Worm (Caenorhabditis elegans): ENCODE data around the gene K05F1.14.

The K05F1.14 gene

ce11 chrII:5805303-5805702 lies 12.9 kb upstream of the K05F1.14 start, which contains the start of gene K05F1.10:
Gene K05F1.10, minus strand, starts transcription at chrII:5805473.
- no peak for TF ChIP-seq cog-1 (tag; optimal IDR thresholded peaks at IDR 0.05)
- no peak for TF ChIP-seq ztf-23 (GFP tag; IDR thresholded peaks at IDR 0.05)

- TF ChIP-seq cog-1 (tag; optimal IDR thresholded peaks at IDR 0.05) (no peak), ztf-23 (GFP tag; IDR thresholded peaks at IDR 0.05) (no peak), klf-2 (GFP tag; conservative IDR thresholded peaks at IDR 0.05) (no peak), med-1 (GFP tag; optimal IDR thresholded peaks at IDR 0.05; ENCODE audit: insufficient read depth) (no peak), ref-1 (GFP tag; conservative IDR thresholded peaks at IDR 0.05) (no peak), ztf-29 (GFP tag; IDR thresholded peaks at IDR 0.05) (no peak), flt-1 (GFP tag; IDR thresholded peaks at IDR 0.05) (no peak), tab-1 (GFP tag; IDR thresholded peaks at IDR 0.05) (no peak), T22C8.4 (GFP tag; IDR thresholded peaks at IDR 0.05) (no peak)
Observed at ce11 chrII:5804288-5804687, 11.9 kb upstream of the K05F1.14 start.

ce11 chrII:5801075-5801474 lies 8.7 kb upstream of the K05F1.14 start, which contains the start of the genes K05F1.9 and K05F1.1:
Gene K05F1.9, minus strand, starts transcription at chrII:5801175.
Gene K05F1.1, plus strand, starts transcription at chrII:5801382.
- TF ChIP-seq ztf-29 (GFP tag; IDR thresholded peaks at IDR 0.05) (no peak), klf-2 (GFP tag; conservative IDR thresholded peaks at IDR 0.05) (no peak), T22C8.4 (GFP tag; IDR thresholded peaks at IDR 0.05) (no peak), med-1 (GFP tag; optimal IDR thresholded peaks at IDR 0.05; ENCODE audit: insufficient read depth) (no peak), flt-1 (GFP tag; IDR thresholded peaks at IDR 0.05) (no peak), tab-1 (GFP tag; IDR thresholded peaks at IDR 0.05) (no peak), cog-1 (tag; optimal IDR thresholded peaks at IDR 0.05) (no peak), ztf-23 (GFP tag; IDR thresholded peaks at IDR 0.05) (no peak), ref-1 (GFP tag; conservative IDR thresholded peaks at IDR 0.05) (no peak)

- TF ChIP-seq ref-1 (GFP tag; conservative IDR thresholded peaks at IDR 0.05) (no peak), cog-1 (tag; optimal IDR thresholded peaks at IDR 0.05) (no peak), med-1 (GFP tag; optimal IDR thresholded peaks at IDR 0.05; ENCODE audit: insufficient read depth) (no peak), klf-2 (GFP tag; conservative IDR thresholded peaks at IDR 0.05) (no peak), flt-1 (GFP tag; IDR thresholded peaks at IDR 0.05) (no peak), tab-1 (GFP tag; IDR thresholded peaks at IDR 0.05) (no peak), ztf-23 (GFP tag; IDR thresholded peaks at IDR 0.05) (no peak), ztf-29 (GFP tag; IDR thresholded peaks at IDR 0.05) (no peak), T22C8.4 (GFP tag; IDR thresholded peaks at IDR 0.05) (no peak)
Observed at ce11 chrII:5799553-5799952, 7.2 kb upstream of the K05F1.14 start, which contains the start of gene K05F1.8. Gene K05F1.8, minus strand, starts transcription at chrII:5799653.

ce11 chrII:5797348-5797977 lies 5.1 kb upstream of the K05F1.14 start, which contains the start of the genes msp-63 and msp-142:
Gene msp-63, minus strand, starts transcription at chrII:5797448.
Gene msp-142, plus strand, starts transcription at chrII:5797927.
- TF ChIP-seq med-1 (GFP tag; optimal IDR thresholded peaks at IDR 0.05; ENCODE audit: insufficient read depth) (no peak), klf-2 (GFP tag; conservative IDR thresholded peaks at IDR 0.05) (no peak), ref-1 (GFP tag; conservative IDR thresholded peaks at IDR 0.05) (no peak), ztf-23 (GFP tag; IDR thresholded peaks at IDR 0.05) (no peak), tab-1 (GFP tag; IDR thresholded peaks at IDR 0.05) (no peak), ztf-29 (GFP tag; IDR thresholded peaks at IDR 0.05) (no peak), flt-1 (GFP tag; IDR thresholded peaks at IDR 0.05) (no peak), T22C8.4 (GFP tag; IDR thresholded peaks at IDR 0.05) (no peak), cog-1 (tag; optimal IDR thresholded peaks at IDR 0.05) (no peak)

ce11 chrII:5794195-5794594 lies 1.8 kb upstream of the K05F1.14 start, which contains the start of gene acdh-8:
Gene acdh-8, plus strand, starts transcription at chrII:5794495.
- no peak for TF ChIP-seq T22C8.4 (GFP tag; IDR thresholded peaks at IDR 0.05)
- no peak for TF ChIP-seq ref-1 (GFP tag; conservative IDR thresholded peaks at IDR 0.05)
- TF ChIP-seq klf-2 (GFP tag; conservative IDR thresholded peaks at IDR 0.05), result no peak
- TF ChIP-seq med-1 (GFP tag; optimal IDR thresholded peaks at IDR 0.05; ENCODE audit: insufficient read depth), result no peak
- no peak for TF ChIP-seq tab-1 (GFP tag; IDR thresholded peaks at IDR 0.05)
- no peak for TF ChIP-seq cog-1 (tag; optimal IDR thresholded peaks at IDR 0.05)
- no peak for TF ChIP-seq ztf-23 (GFP tag; IDR thresholded peaks at IDR 0.05)
- TF ChIP-seq flt-1 (GFP tag; IDR thresholded peaks at IDR 0.05), result no peak
- no peak for TF ChIP-seq ztf-29 (GFP tag; IDR thresholded peaks at IDR 0.05)

ce11 chrII:5790313-5790773 lies 2.0 kb downstream of the K05F1.14 start, which contains the start of gene lect-2:
Gene lect-2, plus strand, starts transcription at chrII:5790723.
- no peak for TF ChIP-seq tab-1 (GFP tag; IDR thresholded peaks at IDR 0.05)
- TF ChIP-seq ref-1 (GFP tag; conservative IDR thresholded peaks at IDR 0.05), result no peak
- TF ChIP-seq ztf-23 (GFP tag; IDR thresholded peaks at IDR 0.05), result no peak
- TF ChIP-seq flt-1 (GFP tag; IDR thresholded peaks at IDR 0.05), result no peak
- no peak for TF ChIP-seq cog-1 (tag; optimal IDR thresholded peaks at IDR 0.05)
- no peak for TF ChIP-seq klf-2 (GFP tag; conservative IDR thresholded peaks at IDR 0.05)

ce11 chrII:5788815-5789214 lies 3.6 kb downstream of the K05F1.14 start, which contains the start of gene K05F1.13:
Gene K05F1.13, plus strand, starts transcription at chrII:5789115.
- no peak for TF ChIP-seq klf-2 (GFP tag; conservative IDR thresholded peaks at IDR 0.05)
- TF ChIP-seq med-1 (GFP tag; optimal IDR thresholded peaks at IDR 0.05; ENCODE audit: insufficient read depth), result no peak
- no peak for TF ChIP-seq tab-1 (GFP tag; IDR thresholded peaks at IDR 0.05)
- no peak for TF ChIP-seq ref-1 (GFP tag; conservative IDR thresholded peaks at IDR 0.05)
- no peak for TF ChIP-seq ztf-29 (GFP tag; IDR thresholded peaks at IDR 0.05)
- no peak for TF ChIP-seq flt-1 (GFP tag; IDR thresholded peaks at IDR 0.05)
- no peak for TF ChIP-seq T22C8.4 (GFP tag; IDR thresholded peaks at IDR 0.05)
- TF ChIP-seq cog-1 (tag; optimal IDR thresholded peaks at IDR 0.05), result no peak
- TF ChIP-seq ztf-23 (GFP tag; IDR thresholded peaks at IDR 0.05), result no peak

- no peak for TF ChIP-seq tab-1 (GFP tag; IDR thresholded peaks at IDR 0.05)
- TF ChIP-seq ref-1 (GFP tag; conservative IDR thresholded peaks at IDR 0.05), result no peak
- no peak for TF ChIP-seq klf-2 (GFP tag; conservative IDR thresholded peaks at IDR 0.05)
- no peak for TF ChIP-seq cog-1 (tag; optimal IDR thresholded peaks at IDR 0.05)
- TF ChIP-seq ztf-23 (GFP tag; IDR thresholded peaks at IDR 0.05), result no peak
- TF ChIP-seq flt-1 (GFP tag; IDR thresholded peaks at IDR 0.05), result no peak
- TF ChIP-seq ztf-29 (GFP tag; IDR thresholded peaks at IDR 0.05), result no peak
- no peak for TF ChIP-seq T22C8.4 (GFP tag; IDR thresholded peaks at IDR 0.05)
- no peak for TF ChIP-seq med-1 (GFP tag; optimal IDR thresholded peaks at IDR 0.05; ENCODE audit: insufficient read depth)
Observed at ce11 chrII:5785504-5785903, 6.9 kb downstream of the K05F1.14 start.

All from whole organism, midembryonic.